Worm (Caenorhabditis elegans): ENCODE results near the gene dbn-1.

DNA sequence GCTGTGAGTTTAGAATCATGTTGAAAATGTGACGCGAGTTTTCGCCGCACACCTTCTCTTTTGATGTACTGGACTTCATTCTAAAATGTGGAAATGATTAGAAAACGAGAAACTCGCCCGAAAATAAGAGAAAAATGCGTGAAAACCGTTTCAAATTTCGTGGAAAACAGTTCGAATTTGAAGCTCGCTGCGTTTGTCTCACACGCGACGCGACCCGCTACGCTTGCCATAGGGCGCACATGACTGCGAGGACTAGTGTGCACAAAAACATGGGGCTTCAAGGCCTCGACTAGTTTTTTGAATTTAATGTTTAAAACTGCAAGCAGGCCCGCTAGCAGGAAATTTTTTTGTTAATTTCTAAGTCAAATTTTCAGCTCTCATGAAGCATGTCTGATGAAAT, 9.3 kb upstream of the dbn-1 start, which contains the start of the genes cyk-4 and pdr-1:
- no peak for TF ChIP-seq snpc-4 (GFP tag; optimal IDR thresholded peaks at IDR 0.05)
- peak in 1 of 4 experiments; percentile 40 for TF ChIP-seq snpc-4 (tag; optimal IDR thresholded peaks at IDR 0.05)
- TF ChIP-seq F22D6.2 (tag; optimal IDR thresholded peaks at IDR 0.05), result no peak
- no peak for TF ChIP-seq hlh-26 (GFP tag; conservative IDR thresholded peaks at IDR 0.05)
- no peak for TF ChIP-seq B0035.1 (tag; optimal IDR thresholded peaks at IDR 0.05)
- TF ChIP-seq K12H6.12 (tag; optimal IDR thresholded peaks at IDR 0.05), result no peak
- TF ChIP-seq nfya-2 (GFP tag; IDR thresholded peaks at IDR 0.05), result no peak
- TF ChIP-seq unc-62 (GFP tag; optimal IDR thresholded peaks at IDR 0.05), result no peak
- TF ChIP-seq ztf-3 (GFP tag; optimal IDR thresholded peaks at IDR 0.05), result no peak
- TF ChIP-seq Y53G8AR.9 (GFP tag; conservative IDR thresholded peaks at IDR 0.05), result no peak
- no peak for TF ChIP-seq ztf-22 (GFP tag; optimal IDR thresholded peaks at IDR 0.05)
- no peak for TF ChIP-seq gei-17 (GFP tag; optimal IDR thresholded peaks at IDR 0.05)

Data from whole organism, young adult.